Fruit fly (Drosophila melanogaster) whole organism, embryonic: ENCODE data around the gene CG43221.

Experiments
- Atf3 ChIP-seq: fragments of 200-800 bp; sonication (Bioruptor generic); optimal IDR thresholded peaks from 3 replicates; lab custom pipeline; 2016; ENCODE audit warnings: missing biosample characterization, missing genetic modification characterization
- Blimp-1 ChIP-seq: fragments of 200-800 bp; sonication (Bioruptor generic); optimal IDR thresholded peaks from 3 replicates; lab custom pipeline; 2018; ENCODE audit warnings: missing biosample characterization, missing genetic modification characterization, mild to moderate bottlenecking, moderate library complexity, missing genetic modification reagents
- CG11504 ChIP-seq: fragments of 200-800 bp; sonication (Bioruptor generic); optimal IDR thresholded peaks from 3 replicates; lab custom pipeline; 2019; ENCODE audit warnings: missing biosample characterization, mild to moderate bottlenecking, missing genetic modification characterization, moderate library complexity
- CG12104 ChIP-seq: fragments of 200-800 bp; sonication (Bioruptor generic); optimal IDR thresholded peaks from 3 replicates; lab custom pipeline; 2016; ENCODE audit warnings: missing biosample characterization, missing genetic modification characterization
- CG14965 ChIP-seq: fragments of 200-800 bp; sonication (Bioruptor generic); optimal IDR thresholded peaks from 2 replicates; lab custom pipeline; 2016; ENCODE audit warnings: missing biosample characterization, missing genetic modification characterization, borderline replicate concordance
- CG15479 ChIP-seq: fragments of 200-800 bp; sonication (Bioruptor generic); optimal IDR thresholded peaks from 3 replicates; lab custom pipeline; 2019; ENCODE audit warnings: missing biosample characterization, mild to moderate bottlenecking, missing genetic modification characterization, moderate library complexity
- CG1647 ChIP-seq: fragments of 200-800 bp; sonication (Bioruptor generic); optimal IDR thresholded peaks from 3 replicates; lab custom pipeline; 2016; ENCODE audit warnings: missing biosample characterization, missing genetic modification characterization
- CG17328 ChIP-seq: fragments of 200-800 bp; sonication (Bioruptor generic); IDR thresholded peaks from 2 replicates; pipeline ENCODE4 v1.3.6; 2022; ENCODE audit warnings: missing biosample characterization, missing genetic modification characterization
- CG17385 ChIP-seq: fragments of 200-800 bp; sonication (Bioruptor generic); optimal IDR thresholded peaks from 3 replicates; lab custom pipeline; 2018; ENCODE audit warnings: missing biosample characterization, mild to moderate bottlenecking, missing genetic modification characterization
- CG18476 ChIP-seq: fragments of 200-800 bp; sonication (Bioruptor generic); optimal IDR thresholded peaks from 2 replicates; lab custom pipeline; 2016; ENCODE audit warnings: missing biosample characterization, mild to moderate bottlenecking, missing genetic modification characterization
- CG2889 ChIP-seq: fragments of 200-800 bp; sonication (Bioruptor generic); IDR thresholded peaks from 3 replicates; pipeline ENCODE4 v1.3.6; 2022; ENCODE audit warnings: missing biosample characterization, missing genetic modification characterization
- CG31224 ChIP-seq: fragments of 200-800 bp; sonication (Bioruptor generic); IDR thresholded peaks from 2 replicates; pipeline ENCODE4 v1.3.6; 2022; ENCODE audit warnings: missing biosample characterization, missing genetic modification characterization
- CG31441 ChIP-seq: fragments of 200-800 bp; sonication (Bioruptor generic); IDR thresholded peaks from 2 replicates; pipeline ENCODE4 v1.3.6; 2022; ENCODE audit warnings: missing biosample characterization, missing genetic modification characterization
- CG3838 ChIP-seq: fragments of 200-800 bp; sonication (Bioruptor generic); optimal IDR thresholded peaks from 3 replicates; lab custom pipeline; 2016; ENCODE audit warnings: missing biosample characterization, missing genetic modification characterization
- CG6272 ChIP-seq: fragments of 200-800 bp; sonication (Bioruptor generic); IDR thresholded peaks from 2 replicates; pipeline ENCODE4 v1.3.6; 2022; ENCODE audit warnings: missing biosample characterization, missing genetic modification characterization
- CHES-1-like ChIP-seq: fragments of 200-800 bp; sonication (Bioruptor generic); optimal IDR thresholded peaks from 2 replicates; lab custom pipeline; 2016; ENCODE audit warnings: missing biosample characterization, missing genetic modification characterization
- CkIIα-i1 ChIP-seq: fragments of 200-800 bp; sonication (Bioruptor generic); IDR thresholded peaks from 2 replicates; pipeline ENCODE4 v1.3.6; 2022; ENCODE audit warnings: missing biosample characterization, missing genetic modification characterization
- D19A ChIP-seq: fragments of 200-800 bp; optimal IDR thresholded peaks from 3 replicates; lab custom pipeline; 2019; ENCODE audit warnings: missing biosample characterization, mild to moderate bottlenecking, missing genetic modification characterization, moderate library complexity
- Deaf1 ChIP-seq: fragments of 200-800 bp; optimal IDR thresholded peaks from 3 replicates; lab custom pipeline; 2019; ENCODE audit warnings: missing biosample characterization, mild to moderate bottlenecking, missing genetic modification characterization, moderate library complexity
- Dll ChIP-seq: fragments of 200-800 bp; sonication (Bioruptor generic); IDR thresholded peaks from 4 replicates; pipeline ENCODE4 v1.3.6; 2022; ENCODE audit warnings: missing biosample characterization, missing genetic modification characterization; ENCODE audit not compliant: partially characterized antibody
- Dp ChIP-seq: fragments of 200-800 bp; sonication (Bioruptor generic); optimal IDR thresholded peaks from 2 replicates; lab custom pipeline; 2018; ENCODE audit warnings: missing biosample characterization, mild to moderate bottlenecking, missing genetic modification characterization, moderate library complexity
- Ets65A ChIP-seq: fragments of 200-800 bp; sonication (Bioruptor generic); peaks from one replicate; lab custom pipeline; 2016; ENCODE audit warnings: missing biosample characterization, missing genetic modification characterization
- Fer1 ChIP-seq: fragments of 200-800 bp; sonication (Bioruptor generic); optimal IDR thresholded peaks from 2 replicates; lab custom pipeline; 2017; ENCODE audit warnings: missing biosample characterization, mild to moderate bottlenecking, missing genetic modification characterization
- H15 ChIP-seq: fragments of 200-800 bp; sonication (Bioruptor generic); IDR thresholded peaks from 3 replicates; pipeline ENCODE4 v1.3.6; 2022; ENCODE audit warnings: missing biosample characterization, missing genetic modification characterization
- H2.0 ChIP-seq: fragments of 200-800 bp; sonication (Bioruptor generic); IDR thresholded peaks from 2 replicates; pipeline ENCODE4 v1.3.6; 2022; ENCODE audit warnings: missing biosample characterization, missing genetic modification characterization
- HLH3B ChIP-seq: fragments of 200-800 bp; sonication (Bioruptor generic); IDR thresholded peaks from 2 replicates; pipeline ENCODE4 v1.3.6; 2022; ENCODE audit warnings: missing biosample characterization, missing genetic modification characterization
- Hr3 ChIP-seq: fragments of 200-800 bp; sonication (Bioruptor generic); optimal IDR thresholded peaks from 3 replicates; lab custom pipeline; 2016; ENCODE audit warnings: missing biosample characterization, missing genetic modification characterization
- MTF-1 ChIP-seq: fragments of 200-800 bp; sonication (Bioruptor generic); optimal IDR thresholded peaks from 2 replicates; lab custom pipeline; 2018; ENCODE audit warnings: missing biosample characterization, mild to moderate bottlenecking, missing genetic modification characterization, borderline replicate concordance
- Meics ChIP-seq: fragments of 200-800 bp; sonication (Bioruptor generic); optimal IDR thresholded peaks from 2 replicates; lab custom pipeline; 2017; ENCODE audit warnings: missing biosample characterization, mild to moderate bottlenecking, missing genetic modification characterization
- Neu2 ChIP-seq: fragments of 200-800 bp; sonication (Bioruptor generic); optimal IDR thresholded peaks from 3 replicates; lab custom pipeline; 2016; ENCODE audit warnings: missing biosample characterization, missing genetic modification characterization, borderline replicate concordance
- Rfx ChIP-seq: fragments of 200-800 bp; sonication (Bioruptor generic); IDR thresholded peaks from 2 replicates; pipeline ENCODE4 v1.3.6; 2022; ENCODE audit warnings: missing biosample characterization, missing genetic modification characterization
- Sox102F ChIP-seq: fragments of 200-800 bp; sonication (Bioruptor generic); optimal IDR thresholded peaks from 2 replicates; lab custom pipeline; 2018; ENCODE audit warnings: missing biosample characterization, mild to moderate bottlenecking, missing genetic modification characterization, moderate library complexity
- Vsx1 ChIP-seq: fragments of 200-800 bp; sonication (Bioruptor generic); optimal IDR thresholded peaks from 2 replicates; lab custom pipeline; 2017; ENCODE audit warnings: missing biosample characterization, mild to moderate bottlenecking, missing genetic modification characterization, missing genetic modification reagents
- cas ChIP-seq: fragments of 200-800 bp; sonication (Bioruptor generic); IDR thresholded peaks from 2 replicates; pipeline ENCODE4 v1.3.6; 2022; ENCODE audit warnings: missing biosample characterization, missing genetic modification characterization
- croc ChIP-seq: fragments of 200-800 bp; sonication (Bioruptor generic); conservative IDR thresholded peaks from 3 replicates; pipeline ENCODE4 v1.3.6; 2022; ENCODE audit warnings: missing biosample characterization, missing genetic modification characterization
- crp ChIP-seq, 2 experiments: fragments of 200-800 bp; sonication (Bioruptor generic); optimal IDR thresholded peaks; 2 replicates in 1 of 2; 3 replicates in 1 of 2; lab custom pipeline; 2017; ENCODE audit warnings: missing biosample characterization in 2 of 2, missing genetic modification characterization in 2 of 2, mild to moderate bottlenecking in 1 of 2, moderate library complexity in 1 of 2
- dmrt99B ChIP-seq: fragments of 200-800 bp; sonication (Bioruptor generic); optimal IDR thresholded peaks from 2 replicates; lab custom pipeline; 2018; ENCODE audit warnings: missing biosample characterization, mild to moderate bottlenecking, missing genetic modification characterization, moderate library complexity
- emc ChIP-seq: fragments of 200-800 bp; sonication (Bioruptor generic); optimal IDR thresholded peaks from 2 replicates; lab custom pipeline; 2016; ENCODE audit warnings: missing biosample characterization, missing genetic modification characterization
- fd102C ChIP-seq: fragments of 200-800 bp; sonication (Bioruptor generic); optimal IDR thresholded peaks from 2 replicates; lab custom pipeline; 2018; ENCODE audit warnings: missing biosample characterization, mild to moderate bottlenecking, missing genetic modification characterization, moderate library complexity
- fd64A ChIP-seq: fragments of 200-800 bp; sonication (Bioruptor generic); optimal IDR thresholded peaks from 3 replicates; lab custom pipeline; 2018; ENCODE audit warnings: missing biosample characterization, mild to moderate bottlenecking, missing genetic modification characterization
- gfzf ChIP-seq: fragments of 200-800 bp; sonication (Bioruptor generic); optimal IDR thresholded peaks from 2 replicates; lab custom pipeline; 2016; ENCODE audit warnings: missing biosample characterization, mild to moderate bottlenecking, missing genetic modification characterization, moderate library complexity
- gsb-n ChIP-seq: fragments of 200-800 bp; sonication (Bioruptor generic); optimal IDR thresholded peaks from 3 replicates; lab custom pipeline; 2018; ENCODE audit warnings: missing biosample characterization, mild to moderate bottlenecking, missing genetic modification characterization
- nerfin-2 ChIP-seq: fragments of 200-800 bp; sonication (Bioruptor generic); IDR thresholded peaks from 2 replicates; pipeline ENCODE4 v1.3.6; 2022; ENCODE audit warnings: missing biosample characterization, missing genetic modification characterization; ENCODE audit not compliant: partially characterized antibody
- sc ChIP-seq, 3 experiments: fragments of >200 bp in 2 of 3; fragments of 200-800 bp in 1 of 3; sonication (Bioruptor generic) in 1 of 3; optimal IDR thresholded peaks; 2 replicates in 2 of 3; 3 replicates in 1 of 3; lab custom pipeline; 2017; ENCODE audit warnings: mild to moderate bottlenecking in 1 of 3, missing biosample characterization in 1 of 3, missing genetic modification characterization in 1 of 3, missing genetic modification reagents in 1 of 3
- sqz ChIP-seq: fragments of 200-800 bp; sonication (Bioruptor generic); optimal IDR thresholded peaks from 3 replicates; lab custom pipeline; 2018; ENCODE audit warnings: missing biosample characterization, mild to moderate bottlenecking, missing genetic modification characterization
- sr ChIP-seq: fragments of 200-800 bp; sonication (Bioruptor generic); IDR thresholded peaks from 3 replicates; pipeline ENCODE4 v1.3.6; 2022; ENCODE audit warnings: missing biosample characterization, missing genetic modification characterization
- stwl ChIP-seq: fragments of 200-800 bp; sonication (Bioruptor generic); optimal IDR thresholded peaks from 3 replicates; lab custom pipeline; 2018; ENCODE audit warnings: missing biosample characterization, mild to moderate bottlenecking, missing genetic modification characterization, moderate library complexity
- toy ChIP-seq: fragments of 200-800 bp; sonication (Bioruptor generic); IDR thresholded peaks from 2 replicates; pipeline ENCODE4 v1.3.6; 2022; ENCODE audit warnings: missing biosample characterization, missing genetic modification characterization
- trh ChIP-seq: fragments of 200-800 bp; sonication (Bioruptor generic); optimal IDR thresholded peaks from 2 replicates; lab custom pipeline; 2016; ENCODE audit warnings: missing biosample characterization, missing genetic modification characterization
- zfh2 ChIP-seq: fragments of 200-800 bp; sonication (Bioruptor generic); optimal IDR thresholded peaks from 2 replicates; lab custom pipeline; 2016; ENCODE audit warnings: missing biosample characterization, missing genetic modification characterization

The CG43221 gene

DNA sequence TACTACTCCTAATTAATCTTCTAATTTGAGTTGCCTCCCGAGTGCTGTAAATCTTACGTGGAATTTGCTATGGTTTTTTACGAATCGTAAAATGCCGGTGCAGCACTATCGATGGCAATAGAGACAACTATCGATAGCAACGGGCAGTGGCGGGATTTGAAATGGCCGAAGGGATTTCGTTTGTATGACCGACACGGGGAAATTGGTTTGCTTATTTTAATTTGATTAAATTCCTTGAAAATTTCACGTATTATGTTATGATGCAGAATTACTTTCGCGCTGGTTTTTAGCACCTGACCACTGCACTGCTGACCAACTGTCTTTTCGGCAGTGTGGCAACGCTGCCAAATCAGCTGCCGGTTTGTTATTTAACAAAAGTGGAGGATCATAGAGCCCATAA lies 1.4 kb upstream of the CG43221 start, which contains the start of the genes GCS2beta and CG5131 (continued):
- TF ChIP-seq sc (optimal IDR thresholded peaks at IDR 0.05; lab: Kevin White, UChicago) (no peak), sc (GFP tag; optimal IDR thresholded peaks at IDR 0.05; lab: Kevin White, UChicago) (peak; percentile 72), CkIIα-i1 (GFP tag; lab: Robert Waterston, UW) (peak; percentile 51; the same call in 1 of the 2 replicates), CG17328 (GFP tag; lab: Robert Waterston, UW) (peak; percentile 90), Neu2 (GFP tag; lab: Kevin White, UChicago) (peak; percentile 78), stwl (tag; lab: Kevin White, UChicago) (peak; percentile 79), cas (GFP tag; lab: Robert Waterston, UW) (peak; percentile 87), CG15479 (no peak), CG17385 (GFP tag; lab: Kevin White, UChicago) (peak; percentile 78), Atf3 (GFP tag; lab: Kevin White, UChicago) (peak; percentile 91), gsb-n (tag; lab: Kevin White, UChicago) (peak; percentile 90), emc (GFP tag; lab: Kevin White, UChicago) (peak; percentile 92), Sox102F (GFP tag; lab: Kevin White, UChicago) (peak; percentile 93), fd102C (GFP tag; lab: Kevin White, UChicago) (no peak), CG31441 (peak; percentile 81), nerfin-2 (GFP tag; lab: Robert Waterston, UW) (peak; percentile 62; the same call in 1 of the 2 replicates), Ets65A (GFP tag; lab: Kevin White, UChicago) (peak; percentile 100), crp (GFP tag; optimal IDR thresholded peaks at IDR 0.05; lab: Kevin White, UChicago) (peak; percentile 87 to 93), HLH3B (GFP tag; lab: Robert Waterston, UW) (peak; percentile 91), croc (GFP tag; lab: Robert Waterston, UW) (peak; percentile 82), CG3838 (peak; percentile 71), CG11504 (tag; lab: Kevin White, UChicago) (peak; percentile 85), Deaf1 (no peak), trh (GFP tag; lab: Kevin White, UChicago) (peak; percentile 86), CG2889 (GFP tag; lab: Robert Waterston, UW) (peak; percentile 94), Blimp-1 (GFP tag; lab: Kevin White, UChicago) (peak; percentile 78), CG18476 (GFP tag; lab: Kevin White, UChicago) (peak; percentile 89), dmrt99B (tag; lab: Kevin White, UChicago) (peak; percentile 84), fd64A (peak; percentile 58), H15 (GFP tag; lab: Robert Waterston, UW) (peak; percentile 92), Dp (GFP tag; lab: Kevin White, UChicago) (peak; percentile 70), H2.0 (GFP tag; lab: Robert Waterston, UW) (peak; percentile 93), zfh2 (GFP tag; lab: Kevin White, UChicago) (peak; percentile 98), Vsx1 (GFP tag; lab: Kevin White, UChicago) (peak; percentile 33), MTF-1 (GFP tag; lab: Kevin White, UChicago) (peak; percentile 73), sr (peak; percentile 38; the same call in 1 of the 3 replicates), CG14965 (GFP tag; lab: Kevin White, UChicago) (peak; percentile 51), gfzf (GFP tag; lab: Kevin White, UChicago) (peak; percentile 49), sqz (GFP tag; lab: Kevin White, UChicago) (peak; percentile 53), CG1647 (peak; percentile 94), CG31224 (peak; percentile 87), toy (GFP tag; lab: Robert Waterston, UW) (peak; percentile 71; the same call in 1 of the 2 replicates), D19A (tag; lab: Kevin White, UChicago) (no peak), Dll (GFP tag; lab: Robert Waterston, UW) (peak; percentile 96), CG12104 (peak; percentile 88), Hr3 (GFP tag; lab: Kevin White, UChicago) (peak; percentile 94), CG6272 (GFP tag; lab: Robert Waterston, UW) (peak; percentile 95), CHES-1-like (peak; percentile 98), Meics (GFP tag; lab: Kevin White, UChicago) (peak; percentile 91), Fer1 (GFP tag; lab: Kevin White, UChicago) (no peak), Rfx (GFP tag; lab: Robert Waterston, UW) (peak; percentile 98)
